ENCODE assay signal across 1 fruit fly cellular context in genomic region chrX:7703001-7703864, dm6.
A peak's percentile ranks its signal among the peaks of the same experiment; 100 is the strongest.
TF ChIP-seq lines count a peak whose summit lies in the region.
"Not testable (repeated sequence)": the region's sequence is repeated elsewhere in the genome, so short reads cannot be mapped to it uniquely, and the experiment has no call there.

No protein-coding gene starts in this region.

TF ChIP-seq in whole organism, embryonic, 481 proteins besides CTCF, POLR2A, EP300 and RAD21 (continued from another document and continues in another):
- TF ChIP-seq lab (GFP tag; optimal IDR thresholded peaks at IDR 0.05; lab: Kevin White, UChicago) (peak; percentile 86), CG11504 (tag; optimal IDR thresholded peaks at IDR 0.05; lab: Kevin White, UChicago) (peak; percentile 94), CkIIα-i1 (GFP tag; IDR thresholded peaks at IDR 0.05; lab: Robert Waterston, UW) (0 out of 2 replicates have a peak, but pooled peaks have one; percentile 39), tx (GFP tag; optimal IDR thresholded peaks at IDR 0.05; lab: Kevin White, UChicago) (peak; percentile 24), slp2 (GFP tag; optimal IDR thresholded peaks at IDR 0.05; lab: Kevin White, UChicago) (peak; percentile 94), eve (GFP tag; optimal IDR thresholded peaks at IDR 0.05; lab: Kevin White, UChicago) (peak in 1 of 2 experiments; percentile 90), phol (tag; optimal IDR thresholded peaks at IDR 0.05; lab: Kevin White, UChicago) (peak; percentile 23), CG17802 (tag; optimal IDR thresholded peaks at IDR 0.05; lab: Kevin White, UChicago) (peak; percentile 9), sim (GFP tag; IDR thresholded peaks at IDR 0.05; lab: Robert Waterston, UW) (peak; percentile 65; the same call in 1 of the 2 replicates), Awh (GFP tag; IDR thresholded peaks at IDR 0.05; lab: Robert Waterston, UW) (peak; percentile 55), Eip74EF (GFP tag; optimal IDR thresholded peaks at IDR 0.05; lab: Kevin White, UChicago) (peak in 1 of 2 experiments; percentile 47), grn (GFP tag; optimal IDR thresholded peaks at IDR 0.05; lab: Kevin White, UChicago) (peak; percentile 64), maf-S (GFP tag; optimal IDR thresholded peaks at IDR 0.05; lab: Kevin White, UChicago) (peak; percentile 22), lmd (GFP tag; IDR thresholded peaks at IDR 0.05; lab: Robert Waterston, UW) (peak; percentile 52), CG8924 (tag; optimal IDR thresholded peaks at IDR 0.05; lab: Kevin White, UChicago) (peak; percentile 49), repo (GFP tag; optimal IDR thresholded peaks at IDR 0.05; lab: Kevin White, UChicago) (peak; percentile 32), CG10267 (tag; optimal IDR thresholded peaks at IDR 0.05; lab: Kevin White, UChicago) (peak; percentile 7), CG33213 (GFP tag; optimal IDR thresholded peaks at IDR 0.05; lab: Kevin White, UChicago) (peak; percentile 42), Usf (GFP tag; optimal IDR thresholded peaks at IDR 0.05; lab: Kevin White, UChicago) (peak; percentile 68), al (GFP tag; IDR thresholded peaks at IDR 0.05; lab: Robert Waterston, UW) (peak; percentile 44), crol (GFP tag; IDR thresholded peaks at IDR 0.05; lab: Robert Waterston, UW) (peak; percentile 93), ranshi (GFP tag; IDR thresholded peaks at IDR 0.05; lab: Robert Waterston, UW) (peak; percentile 75; the same call in 1 of the 2 replicates), slbo (GFP tag; IDR thresholded peaks at IDR 0.05; lab: Robert Waterston, UW) (peak; percentile 84), CG11093 (GFP tag; IDR thresholded peaks at IDR 0.05; lab: Robert Waterston, UW) (peak; percentile 51; the same call in 1 of the 3 replicates), MESR4 (GFP tag; optimal IDR thresholded peaks at IDR 0.05; lab: Kevin White, UChicago) (peak; percentile 9), CHES-1-like (GFP tag; optimal IDR thresholded peaks at IDR 0.05; lab: Kevin White, UChicago) (peak; percentile 89), CG15514 (GFP tag; optimal IDR thresholded peaks at IDR 0.05; lab: Kevin White, UChicago) (peak; percentile 41), CG34376 (GFP tag; optimal IDR thresholded peaks at IDR 0.05; lab: Kevin White, UChicago) (peak; percentile 84), CG11085 (GFP tag; IDR thresholded peaks at IDR 0.05; lab: Robert Waterston, UW) (peak; percentile 40), CG1603 (tag; optimal IDR thresholded peaks at IDR 0.05; lab: Kevin White, UChicago) (peak; percentile 70), pb (GFP tag; optimal IDR thresholded peaks at IDR 0.05; lab: Kevin White, UChicago) (peak; percentile 87), bsh (GFP tag; optimal IDR thresholded peaks at IDR 0.05; lab: Kevin White, UChicago) (peak; percentile 22 to 46), Hsf (GFP tag; optimal IDR thresholded peaks at IDR 0.05; lab: Kevin White, UChicago) (peak; percentile 13), dimm (GFP tag; IDR thresholded peaks at IDR 0.05; lab: Robert Waterston, UW) (peak; percentile 38; the same call in 1 of the 2 replicates), Meics (GFP tag; optimal IDR thresholded peaks at IDR 0.05; lab: Kevin White, UChicago) (peak; percentile 60), Oaz (GFP tag; IDR thresholded peaks at IDR 0.05; lab: Robert Waterston, UW) (peak; percentile 58; the same call in 1 of the 2 replicates), CG3726 (GFP tag; IDR thresholded peaks at IDR 0.05; lab: Robert Waterston, UW) (peak; percentile 51; the same call in 1 of the 3 replicates), chm (GFP tag; IDR thresholded peaks at IDR 0.05; lab: Robert Waterston, UW) (peak; percentile 67), D19B (GFP tag; optimal IDR thresholded peaks at IDR 0.05; lab: Kevin White, UChicago) (peak; percentile 94), CG32772 (GFP tag; IDR thresholded peaks at IDR 0.05; lab: Robert Waterston, UW) (peak; percentile 62), Rx (GFP tag; IDR thresholded peaks at IDR 0.05; lab: Robert Waterston, UW) (peak; percentile 56), CG4404 (GFP tag; IDR thresholded peaks at IDR 0.05; lab: Robert Waterston, UW) (peak; percentile 26; the same call in 1 of the 2 replicates), luna (GFP tag; optimal IDR thresholded peaks at IDR 0.05; lab: Kevin White, UChicago) (peak; percentile 87), Hey (tag; optimal IDR thresholded peaks at IDR 0.05; lab: Kevin White, UChicago) (peak; percentile 30), ap (GFP tag; IDR thresholded peaks at IDR 0.05; lab: Robert Waterston, UW) (peak; percentile 39; the same call in 1 of the 2 replicates), dpn (GFP tag; optimal IDR thresholded peaks at IDR 0.05; lab: Kevin White, UChicago) (peak; percentile 36 to 97), CG9817 (tag; optimal IDR thresholded peaks at IDR 0.05; lab: Kevin White, UChicago) (peak; percentile 63), CG3847 (GFP tag; IDR thresholded peaks at IDR 0.05; lab: Robert Waterston, UW) (peak; percentile 38), CG4730 (GFP tag; IDR thresholded peaks at IDR 0.05; lab: Robert Waterston, UW) (peak; percentile 37; the same call in 1 of the 2 replicates), CG10979 (tag; optimal IDR thresholded peaks at IDR 0.05; lab: Kevin White, UChicago) (peak; percentile 19), CG2875 (GFP tag; optimal IDR thresholded peaks at IDR 0.05; lab: Kevin White, UChicago) (peak; percentile 25), CG12769 (tag; optimal IDR thresholded peaks at IDR 0.05; lab: Kevin White, UChicago) (peak; percentile 89), CG9609 (GFP tag; optimal IDR thresholded peaks at IDR 0.05; lab: Kevin White, UChicago) (peak; percentile 10), NfI (GFP tag; optimal IDR thresholded peaks at IDR 0.05; lab: Kevin White, UChicago) (peak; percentile 44), trh (GFP tag; optimal IDR thresholded peaks at IDR 0.05; lab: Kevin White, UChicago) (peak; percentile 84), HmgZ (tag; optimal IDR thresholded peaks at IDR 0.05; lab: Kevin White, UChicago) (peak; percentile 88), rib (GFP tag; IDR thresholded peaks at IDR 0.05; lab: Robert Waterston, UW) (peak; percentile 77), pzg (GFP tag; optimal IDR thresholded peaks at IDR 0.05; lab: Kevin White, UChicago) (peak; percentile 4), ash1 (GFP tag; optimal IDR thresholded peaks at IDR 0.05; lab: Kevin White, UChicago) (peak; percentile 66), D (GFP tag; optimal IDR thresholded peaks at IDR 0.05; lab: Kevin White, UChicago) (peak; percentile 3), CG16779 (GFP tag; IDR thresholded peaks at IDR 0.05; lab: Robert Waterston, UW) (peak; percentile 61), CG33557 (GFP tag; optimal IDR thresholded peaks at IDR 0.05; lab: Kevin White, UChicago) (peak; percentile 24), chinmo (GFP tag; IDR thresholded peaks at IDR 0.05; lab: Robert Waterston, UW; ENCODE audit: partially characterized antibody) (peak; percentile 91), CG2202 (tag; optimal IDR thresholded peaks at IDR 0.05; lab: Kevin White, UChicago) (peak; percentile 72), CG12299 (tag; optimal IDR thresholded peaks at IDR 0.05; lab: Kevin White, UChicago) (peak; percentile 67), p53 (GFP tag; optimal IDR thresholded peaks at IDR 0.05; lab: Kevin White, UChicago) (peak; percentile 84), CG4854 (GFP tag; optimal IDR thresholded peaks at IDR 0.05; lab: Kevin White, UChicago) (peak; percentile 21), exex (tag; optimal IDR thresholded peaks at IDR 0.05; lab: Kevin White, UChicago) (peak; percentile 58), peb (GFP tag; IDR thresholded peaks at IDR 0.05; lab: Robert Waterston, UW) (peak; percentile 9; the same call in 1 of the 2 replicates), ara (GFP tag; IDR thresholded peaks at IDR 0.05; lab: Robert Waterston, UW) (peak; percentile 64), CG13287 (GFP tag; IDR thresholded peaks at IDR 0.05; lab: Robert Waterston, UW; ENCODE audit: partially characterized antibody) (peak; percentile 16; the same call in 1 of the 2 replicates), Rfx (GFP tag; IDR thresholded peaks at IDR 0.05; lab: Robert Waterston, UW) (peak; percentile 79), esg (GFP tag; conservative IDR thresholded peaks at IDR 0.05; lab: Robert Waterston, UW) (peak; percentile 38; the same call in 1 of the 2 replicates), sqz (GFP tag; optimal IDR thresholded peaks at IDR 0.05; lab: Kevin White, UChicago) (peak; percentile 54), CG17328 (GFP tag; IDR thresholded peaks at IDR 0.05; lab: Robert Waterston, UW) (peak; percentile 75), sens-2 (GFP tag; IDR thresholded peaks at IDR 0.05; lab: Robert Waterston, UW) (peak; percentile 32; the same call in 1 of the 2 replicates), CG4424 (GFP tag; optimal IDR thresholded peaks at IDR 0.05; lab: Kevin White, UChicago) (peak; percentile 23), Myb (GFP tag; optimal IDR thresholded peaks at IDR 0.05; lab: Kevin White, UChicago) (peak; percentile 31), chif (GFP tag; optimal IDR thresholded peaks at IDR 0.05; lab: Kevin White, UChicago) (peak in 1 of 2 experiments; percentile 23), zfh1 (GFP tag; IDR thresholded peaks at IDR 0.05; lab: Robert Waterston, UW) (peak; percentile 79), CG3163 (GFP tag; optimal IDR thresholded peaks at IDR 0.05; lab: Kevin White, UChicago) (peak; percentile 14), stc (GFP tag; IDR thresholded peaks at IDR 0.05; lab: Robert Waterston, UW) (peak; percentile 60), NK7.1 (GFP tag; optimal IDR thresholded peaks at IDR 0.05; lab: Kevin White, UChicago) (peak; percentile 82), E2f2 (GFP tag; IDR thresholded peaks at IDR 0.05; lab: Robert Waterston, UW) (peak; percentile 45; the same call in 1 of the 2 replicates), CG12155 (GFP tag; optimal IDR thresholded peaks at IDR 0.05; lab: Kevin White, UChicago) (peak; percentile 31), CG7786 (GFP tag; optimal IDR thresholded peaks at IDR 0.05; lab: Kevin White, UChicago) (peak; percentile 63), mam (GFP tag; optimal IDR thresholded peaks at IDR 0.05; lab: Kevin White, UChicago) (peak; percentile 97), jumu (GFP tag; optimal IDR thresholded peaks at IDR 0.05; lab: Kevin White, UChicago) (peak; percentile 94), Fer1 (GFP tag; optimal IDR thresholded peaks at IDR 0.05; lab: Kevin White, UChicago) (peak; percentile 83), CG14014 (GFP tag; IDR thresholded peaks at IDR 0.05; lab: Robert Waterston, UW) (peak; percentile 78), cg (GFP tag; optimal IDR thresholded peaks at IDR 0.05; lab: Kevin White, UChicago) (peak; percentile 86), CG2889 (GFP tag; IDR thresholded peaks at IDR 0.05; lab: Robert Waterston, UW) (peak; percentile 61), CG7357 (GFP tag; IDR thresholded peaks at IDR 0.05; lab: Robert Waterston, UW) (peak; percentile 33; the same call in 2 of the 3 replicates), Stat92E (GFP tag; optimal IDR thresholded peaks at IDR 0.05; lab: Kevin White, UChicago) (peak in 1 of 3 experiments; percentile 42), CG18599 (GFP tag; optimal IDR thresholded peaks at IDR 0.05; lab: Kevin White, UChicago) (peak; percentile 85), Trl (optimal IDR thresholded peaks at IDR 0.05; lab: Kevin White, UChicago) (peak in 1 of 2 experiments; percentile 7), Trl (GFP tag; optimal IDR thresholded peaks at IDR 0.05; lab: Kevin White, UChicago) (peak; percentile 91), Ravus (GFP tag; IDR thresholded peaks at IDR 0.05; lab: Robert Waterston, UW) (peak; percentile 20), abd-A (tag; optimal IDR thresholded peaks at IDR 0.05; lab: Kevin White, UChicago) (peak; percentile 63), ro (GFP tag; IDR thresholded peaks at IDR 0.05; lab: Robert Waterston, UW) (peak; percentile 31; the same call in 1 of the 2 replicates), Side (GFP tag; optimal IDR thresholded peaks at IDR 0.05; lab: Kevin White, UChicago) (peak; percentile 93), CG11456 (GFP tag; IDR thresholded peaks at IDR 0.05; lab: Robert Waterston, UW) (peak; percentile 75), MBD-R2 (GFP tag; IDR thresholded peaks at IDR 0.05; lab: Robert Waterston, UW) (peak; percentile 47; the same call in 1 of the 2 replicates), CG7987 (GFP tag; optimal IDR thresholded peaks at IDR 0.05; lab: Kevin White, UChicago) (peak; percentile 80), ase (GFP tag; IDR thresholded peaks at IDR 0.05; lab: Robert Waterston, UW) (peak; percentile 62), oc (tag; optimal IDR thresholded peaks at IDR 0.05; lab: Kevin White, UChicago) (peak; percentile 48), zfh2 (GFP tag; optimal IDR thresholded peaks at IDR 0.05; lab: Kevin White, UChicago) (peak; percentile 53), Nf-YC (tag; optimal IDR thresholded peaks at IDR 0.05; lab: Kevin White, UChicago) (peak; percentile 51), Hr51 (GFP tag; optimal IDR thresholded peaks at IDR 0.05; lab: Kevin White, UChicago) (peak; percentile 34 to 36), ssp (GFP tag; IDR thresholded peaks at IDR 0.05; lab: Robert Waterston, UW) (peak; percentile 54), CG15696 (tag; optimal IDR thresholded peaks at IDR 0.05; lab: Kevin White, UChicago) (peak; percentile 51), HLHmδ (GFP tag; optimal IDR thresholded peaks at IDR 0.05; lab: Kevin White, UChicago) (peak; percentile 7), Gug (GFP tag; IDR thresholded peaks at IDR 0.05; lab: Robert Waterston, UW) (peak; percentile 51), Oli (tag; optimal IDR thresholded peaks at IDR 0.05; lab: Kevin White, UChicago) (peak; percentile 21), CG13624 (GFP tag; optimal IDR thresholded peaks at IDR 0.05; lab: Kevin White, UChicago) (peak; percentile 29), Fer3 (tag; optimal IDR thresholded peaks at IDR 0.05; lab: Kevin White, UChicago) (peak; percentile 62), Camta (GFP tag; optimal IDR thresholded peaks at IDR 0.05; lab: Kevin White, UChicago) (peak; percentile 94), Dip3 (GFP tag; optimal IDR thresholded peaks at IDR 0.05; lab: Kevin White, UChicago) (peak; percentile 66), D19A (tag; optimal IDR thresholded peaks at IDR 0.05; lab: Kevin White, UChicago) (peak; percentile 97), CG32532 (GFP tag; IDR thresholded peaks at IDR 0.05; lab: Robert Waterston, UW) (peak; percentile 74), sima (GFP tag; optimal IDR thresholded peaks at IDR 0.05; lab: Kevin White, UChicago) (peak; percentile 22), CG16863 (GFP tag; optimal IDR thresholded peaks at IDR 0.05; lab: Kevin White, UChicago) (peak; percentile 16), Nf-YA (GFP tag; IDR thresholded peaks at IDR 0.05; lab: Robert Waterston, UW) (peak; percentile 67), Dbx (GFP tag; IDR thresholded peaks at IDR 0.05; lab: Robert Waterston, UW) (peak; percentile 76; the same call in 2 of the 3 replicates), CG1529 (GFP tag; optimal IDR thresholded peaks at IDR 0.05; lab: Kevin White, UChicago) (peak; percentile 35), Ssrp (tag; optimal IDR thresholded peaks at IDR 0.05; lab: Kevin White, UChicago) (peak; percentile 92)
- not testable (repeated sequence) for TF ChIP-seq D (optimal IDR thresholded peaks at IDR 0.05; lab: Kevin White, UChicago)
